Worm (Caenorhabditis elegans) whole organism, L4/young adult: Measurements from ENCODE around the gene C35D6.4.

Experiments
- W03F9.2 ChIP-seq: fragments of 150-350 bp; optimal IDR thresholded peaks from 2 replicates; lab custom pipeline; 2014; ENCODE audit warnings: missing biosample characterization, missing genetic modification characterization
- dao-5 ChIP-seq: sonication (generic microtip); optimal IDR thresholded peaks from 2 replicates; lab custom pipeline; 2016; ENCODE audit warnings: missing genotype, missing genetic modification characterization, moderate library complexity, missing compliant biosample characterization
- him-1 ChIP-seq: sonication (generic microtip); optimal IDR thresholded peaks from 2 replicates; lab custom pipeline; 2016; ENCODE audit warnings: missing genotype, missing genetic modification reagents, missing genetic modification characterization, missing compliant biosample characterization

ce11 chrIV:16380278-16380677, 29.5 kb downstream of the C35D6.4 start:
- TF ChIP-seq him-1 (tag; lab: Kevin White, UChicago), result no peak
- TF ChIP-seq dao-5, result no peak
- no peak for TF ChIP-seq W03F9.2 (tag; lab: Kevin White, UChicago)
